Worm (Caenorhabditis elegans) whole organism, mixed stage, embryonic: ENCODE results near the gene nhr-290.
"Not testable (repeated sequence)": the region's sequence is repeated elsewhere in the genome, so short reads cannot be mapped to it uniquely, and the experiment has no call there.

Source experiments
- M03D4.4 ChIP-seq: sonication (generic microtip); optimal IDR thresholded peaks from 2 replicates; lab custom pipeline; 2017; ENCODE audit warnings: mild to moderate bottlenecking, missing genetic modification characterization, missing compliant biosample characterization
- bed-3 ChIP-seq: fragments of 200-800 bp; sonication (Bioruptor generic); optimal IDR thresholded peaks from 3 replicates; lab custom pipeline; 2018; ENCODE audit warnings: mild to moderate bottlenecking, missing genetic modification characterization, moderate library complexity, missing compliant biosample characterization
- blmp-1 ChIP-seq: fragments of 150-350 bp; optimal IDR thresholded peaks from 2 replicates; lab custom pipeline; 2014; ENCODE audit warnings: missing biosample characterization, missing genetic modification characterization
- ceh-39 ChIP-seq: fragments of 150-350 bp; optimal IDR thresholded peaks from 2 replicates; lab custom pipeline; 2014; ENCODE audit warnings: missing biosample characterization, missing genetic modification characterization
- ceh-43 ChIP-seq: fragments of 200-800 bp; sonication (Bioruptor generic); optimal IDR thresholded peaks from 2 replicates; lab custom pipeline; 2018; ENCODE audit warnings: mild to moderate bottlenecking, missing genetic modification characterization, moderate library complexity, missing compliant biosample characterization
- ceh-83 ChIP-seq: fragments of 200-800 bp; sonication (Bioruptor generic); optimal IDR thresholded peaks from 2 replicates; lab custom pipeline; 2018; ENCODE audit warnings: mild to moderate bottlenecking, missing genetic modification characterization, missing compliant biosample characterization
- ces-1 ChIP-seq: fragments of 150-350 bp; optimal IDR thresholded peaks from 2 replicates; lab custom pipeline; 2014; ENCODE audit warnings: missing biosample characterization, missing genetic modification reagents, missing genetic modification characterization
- cnd-1 ChIP-seq: fragments of 200-800 bp; sonication (Bioruptor generic); optimal IDR thresholded peaks from 2 replicates; lab custom pipeline; 2018; ENCODE audit warnings: mild to moderate bottlenecking, missing genetic modification characterization, missing compliant biosample characterization
- drap-1 ChIP-seq: fragments of 200-800 bp; sonication (Bioruptor generic); optimal IDR thresholded peaks from 3 replicates; lab custom pipeline; 2018; ENCODE audit warnings: mild to moderate bottlenecking, missing genetic modification characterization, missing compliant biosample characterization
- elt-1 ChIP-seq: sonication (generic microtip); optimal IDR thresholded peaks from 2 replicates; lab custom pipeline; 2017; ENCODE audit warnings: missing genetic modification characterization, mild to moderate bottlenecking, missing compliant biosample characterization, antibody characterized with exemption, moderate library complexity, borderline replicate concordance; ENCODE audit not compliant: insufficient read depth
- flh-1 ChIP-seq: fragments of 200-800 bp; sonication (Bioruptor generic); optimal IDR thresholded peaks from 2 replicates; lab custom pipeline; 2018; ENCODE audit warnings: mild to moderate bottlenecking, missing genetic modification characterization, moderate library complexity, missing compliant biosample characterization
- ham-2 ChIP-seq: fragments of 200-800 bp; sonication (Bioruptor generic); optimal IDR thresholded peaks from 2 replicates; lab custom pipeline; 2018; ENCODE audit warnings: mild to moderate bottlenecking, missing genetic modification characterization, missing compliant biosample characterization
- hlh-1 ChIP-seq: fragments of 150-350 bp; optimal IDR thresholded peaks from 2 replicates; lab custom pipeline; 2014; ENCODE audit warnings: missing biosample characterization, missing genetic modification reagents, missing genetic modification characterization
- lin-13 ChIP-seq: fragments of 150-350 bp; optimal IDR thresholded peaks from 2 replicates; lab custom pipeline; 2014; ENCODE audit warnings: missing biosample characterization, missing genetic modification characterization
- lin-32 ChIP-seq: fragments of 200-800 bp; sonication (Bioruptor generic); optimal IDR thresholded peaks from 2 replicates; lab custom pipeline; 2018; ENCODE audit warnings: mild to moderate bottlenecking, missing genetic modification characterization, missing compliant biosample characterization
- lsy-2 ChIP-seq: fragments of 150-350 bp; optimal IDR thresholded peaks from 2 replicates; lab custom pipeline; 2014; ENCODE audit warnings: missing biosample characterization, missing genetic modification characterization
- mep-1 ChIP-seq: fragments of 150-350 bp; optimal IDR thresholded peaks from 2 replicates; lab custom pipeline; 2017; ENCODE audit warnings: missing biosample characterization, missing genetic modification reagents, missing genetic modification characterization, inconsistent platforms
- mls-2 ChIP-seq: sonication (generic microtip); optimal IDR thresholded peaks from 2 replicates; lab custom pipeline; 2016; ENCODE audit warnings: mild to moderate bottlenecking, missing genetic modification characterization, moderate library complexity, missing compliant biosample characterization
- nhr-12 ChIP-seq: fragments of 150-350 bp; optimal IDR thresholded peaks from 2 replicates; lab custom pipeline; 2014; ENCODE audit warnings: missing biosample characterization, missing genetic modification characterization
- nhr-2 ChIP-seq: fragments of 150-350 bp; optimal IDR thresholded peaks from 2 replicates; lab custom pipeline; 2014; ENCODE audit warnings: missing biosample characterization, missing genetic modification characterization
- nhr-237 ChIP-seq: fragments of 150-350 bp; optimal IDR thresholded peaks from 2 replicates; lab custom pipeline; 2014; ENCODE audit warnings: missing biosample characterization, missing genetic modification characterization
- nhr-28 ChIP-seq: fragments of 150-350 bp; optimal IDR thresholded peaks from 2 replicates; lab custom pipeline; 2014; ENCODE audit warnings: missing biosample characterization, missing genetic modification characterization
- nhr-76 ChIP-seq: sonication (generic microtip); optimal IDR thresholded peaks from 2 replicates; lab custom pipeline; 2017; ENCODE audit warnings: missing biosample characterization, missing genetic modification characterization
- pha-4 ChIP-seq: fragments of 150-350 bp; optimal IDR thresholded peaks from 2 replicates; lab custom pipeline; 2018; ENCODE audit warnings: missing biosample characterization, missing genetic modification reagents, missing genetic modification characterization
- snpc-4 ChIP-seq: fragments of 150-350 bp; optimal IDR thresholded peaks from 2 replicates; lab custom pipeline; 2014; ENCODE audit warnings: missing biosample characterization, missing genetic modification characterization
- sptf-1 ChIP-seq: sonication (generic microtip); optimal IDR thresholded peaks from 2 replicates; lab custom pipeline; 2017; ENCODE audit warnings: mild to moderate bottlenecking, missing genetic modification characterization, moderate library complexity, missing compliant biosample characterization
- unc-120 ChIP-seq: sonication (generic microtip); optimal IDR thresholded peaks from 2 replicates; lab custom pipeline; 2017; ENCODE audit warnings: missing genetic modification characterization, missing compliant biosample characterization; ENCODE audit not compliant: poor library complexity, severe bottlenecking
- unc-39 ChIP-seq: fragments of 150-350 bp; optimal IDR thresholded peaks from 2 replicates; lab custom pipeline; 2014; ENCODE audit warnings: missing biosample characterization, missing genetic modification characterization
- unc-62 ChIP-seq: fragments of 150-350 bp; optimal IDR thresholded peaks from 2 replicates; lab custom pipeline; 2014; ENCODE audit warnings: missing biosample characterization, missing genetic modification reagents, missing genetic modification characterization
- zip-8 ChIP-seq: fragments of 150-350 bp; optimal IDR thresholded peaks from 2 replicates; lab custom pipeline; 2014; ENCODE audit warnings: missing biosample characterization, missing genetic modification characterization

The nhr-290 gene

ce11 chrV:2573881-2574280 is at the start of gene nhr-290:
Gene nhr-290, plus strand, starts transcription at chrV:2574181.
- TF ChIP-seq mep-1 (tag; lab: Kevin White, UChicago), result no peak
- TF ChIP-seq lin-13 (tag; lab: Kevin White, UChicago), result no peak
- TF ChIP-seq ces-1 (GFP tag; lab: Kevin White, UChicago), result no peak
- TF ChIP-seq ceh-43 (GFP tag; lab: Kevin White, UChicago), result no peak
- no peak for TF ChIP-seq unc-39 (tag; lab: Kevin White, UChicago)
- no peak for TF ChIP-seq mls-2
- no peak for TF ChIP-seq pha-4
- TF ChIP-seq ceh-39 (tag; lab: Kevin White, UChicago), result no peak
- TF ChIP-seq M03D4.4 (tag; lab: Kevin White, UChicago), result no peak
- no peak for TF ChIP-seq unc-62 (GFP tag; lab: Kevin White, UChicago)
- no peak for TF ChIP-seq zip-8
- no peak for TF ChIP-seq snpc-4
- TF ChIP-seq nhr-12 (tag; lab: Kevin White, UChicago), result no peak
- no peak for TF ChIP-seq lin-32 (GFP tag; lab: Kevin White, UChicago)
- TF ChIP-seq nhr-237 (tag; lab: Kevin White, UChicago), result no peak
- no peak for TF ChIP-seq ceh-83 (GFP tag; lab: Kevin White, UChicago)
- no peak for TF ChIP-seq nhr-28
- TF ChIP-seq nhr-2, result no peak
- TF ChIP-seq flh-1 (GFP tag; lab: Kevin White, UChicago), result no peak

DNA sequence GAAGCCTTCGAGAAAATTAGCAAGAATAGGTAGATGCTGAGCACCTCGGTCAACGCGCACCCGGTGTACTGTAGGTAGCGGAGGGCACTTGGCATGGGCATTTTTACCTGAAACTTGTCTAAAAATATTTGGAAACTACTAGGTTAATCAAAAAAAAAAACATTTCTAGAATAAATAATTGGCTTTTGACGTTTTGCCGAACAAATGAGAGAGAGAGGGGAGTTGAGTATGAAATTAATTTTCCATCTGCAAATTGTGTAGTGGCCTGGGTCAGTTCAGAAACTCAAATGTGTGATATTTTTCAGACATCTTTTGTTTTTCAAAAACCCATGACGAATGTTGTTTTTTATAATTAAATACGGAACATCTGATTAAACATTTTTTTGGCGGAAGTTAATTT is 37.7 kb upstream of the nhr-290 start, which contains the start of gene Y45G12C.10:
Gene Y45G12C.10 (minus strand): TSS at position 101 of the 400 bp plus-strand sequence.
- not testable (repeated sequence) for TF ChIP-seq M03D4.4 (tag; lab: Kevin White, UChicago); nhr-76 (tag; lab: Kevin White, UChicago); ceh-83 (GFP tag; lab: Kevin White, UChicago)

- not testable (repeated sequence) for TF ChIP-seq unc-62 (GFP tag; lab: Kevin White, UChicago); ceh-39 (tag; lab: Kevin White, UChicago); lsy-2 (tag; lab: Kevin White, UChicago)
Observed at ce11 chrV:2561390-2561789, 12.6 kb upstream of the nhr-290 start, which contains the start of gene gst-10. Gene gst-10, plus strand, starts transcription at chrV:2561690.

- no peak for TF ChIP-seq nhr-237 (tag; lab: Kevin White, UChicago)
- TF ChIP-seq unc-120 (tag; lab: Kevin White, UChicago), result no peak
- no peak for TF ChIP-seq pha-4
- no peak for TF ChIP-seq ces-1 (GFP tag; lab: Kevin White, UChicago)
- no peak for TF ChIP-seq hlh-1 (tag; lab: Kevin White, UChicago)
- TF ChIP-seq ceh-83 (GFP tag; lab: Kevin White, UChicago), result no peak
- no peak for TF ChIP-seq M03D4.4 (tag; lab: Kevin White, UChicago)
- no peak for TF ChIP-seq cnd-1 (tag; lab: Kevin White, UChicago)
- no peak for TF ChIP-seq sptf-1 (tag; lab: Kevin White, UChicago)
- no peak for TF ChIP-seq mls-2
- no peak for TF ChIP-seq lin-32 (GFP tag; lab: Kevin White, UChicago)
- TF ChIP-seq, all 35 proteins: peak for 0
Observed at ce11 chrV:2565525-2565924, 8.5 kb upstream of the nhr-290 start, which contains the start of gene Y45G12C.1. Gene Y45G12C.1, plus strand, starts transcription at chrV:2565683.

- TF ChIP-seq nhr-2 (no peak), zip-8 (no peak), ceh-83 (GFP tag; lab: Kevin White, UChicago) (no peak), ceh-39 (tag; lab: Kevin White, UChicago) (no peak), mls-2 (no peak), drap-1 (GFP tag; lab: Kevin White, UChicago) (no peak), pha-4 (no peak), blmp-1 (tag; lab: Kevin White, UChicago) (no peak), bed-3 (GFP tag; lab: Kevin White, UChicago) (no peak), cnd-1 (tag; lab: Kevin White, UChicago) (no peak), hlh-1 (tag; lab: Kevin White, UChicago) (no peak), ces-1 (GFP tag; lab: Kevin White, UChicago) (no peak), lin-32 (GFP tag; lab: Kevin White, UChicago) (no peak), ham-2 (no peak), unc-120 (tag; lab: Kevin White, UChicago) (no peak), elt-1 (tag; lab: Kevin White, UChicago) (no peak), nhr-28 (no peak), flh-1 (GFP tag; lab: Kevin White, UChicago) (no peak), unc-39 (tag; lab: Kevin White, UChicago) (no peak)
Observed at ce11 chrV:2570643-2571042, 3.3 kb upstream of the nhr-290 start, which contains the start of gene srj-19. Gene srj-19, minus strand, starts transcription at chrV:2570743.
